Worm (Caenorhabditis elegans) whole organism, L4 larva: ENCODE data around the gene ugt-49.

Experiments used
- ceh-62 ChIP-seq: sonication (generic microtip); optimal IDR thresholded peaks from 2 replicates; lab custom pipeline; 2017; ENCODE audit warnings: missing biosample characterization, missing genetic modification characterization
- ctbp-1 ChIP-seq: fragments of 200-800 bp; sonication (Bioruptor generic); IDR thresholded peaks from 2 replicates; pipeline ENCODE4 v1.3.6; 2022; ENCODE audit warnings: missing genetic modification reagents, missing genetic modification characterization, missing compliant biosample characterization
- dpl-1 ChIP-seq: fragments of 150-350 bp; optimal IDR thresholded peaks from 2 replicates; lab custom pipeline; 2014; ENCODE audit warnings: missing biosample characterization, missing genetic modification reagents, missing genetic modification characterization

DNA sequence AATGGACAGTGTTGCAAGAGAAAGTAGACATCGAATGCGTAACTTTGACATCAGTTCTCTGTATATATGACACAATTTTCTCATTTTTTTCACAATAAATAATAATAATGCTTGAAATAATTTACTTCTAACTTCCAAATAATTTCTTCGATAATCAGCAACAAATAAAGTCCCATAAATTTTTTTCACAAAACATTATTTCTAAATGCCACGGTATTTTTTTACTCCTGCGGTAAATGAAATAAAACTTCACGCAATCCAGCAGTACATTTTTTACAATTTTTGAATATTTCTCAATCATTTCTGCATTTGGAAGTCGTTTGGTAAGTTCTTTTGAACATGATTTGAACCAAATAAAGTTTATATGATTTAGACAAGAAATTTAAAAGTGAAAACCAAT lies 11.8 kb downstream of the ugt-49 start, which contains the start of gene spe-10:
- TF ChIP-seq ctbp-1 (GFP tag; lab: Robert Waterston, UW) (no peak), ceh-62 (tag; lab: Kevin White, UChicago) (no peak), dpl-1 (GFP tag; lab: Kevin White, UChicago) (no peak)
